Worm (Caenorhabditis elegans) whole organism, L2 larva: ENCODE measurements around the gene flp-12.

Experiments used
- R02D3.7 ChIP-seq: fragments of 150-350 bp; optimal IDR thresholded peaks from 2 replicates; lab custom pipeline; 2014; ENCODE audit warnings: missing biosample characterization, missing genetic modification characterization
- ZK546.5 ChIP-seq: sonication (generic microtip); optimal IDR thresholded peaks from 2 replicates; lab custom pipeline; 2017; ENCODE audit warnings: missing biosample characterization, missing genetic modification characterization
- ceh-82 ChIP-seq: fragments of 150-350 bp; optimal IDR thresholded peaks from 2 replicates; lab custom pipeline; 2014; ENCODE audit warnings: missing biosample characterization, missing genetic modification characterization
- elt-1 ChIP-seq: fragments of 150-350 bp; optimal IDR thresholded peaks from 2 replicates; lab custom pipeline; 2014; ENCODE audit warnings: missing biosample characterization, missing genetic modification characterization
- lin-11 ChIP-seq: fragments of 150-350 bp; sonication (generic microtip); optimal IDR thresholded peaks from 2 replicates; lab custom pipeline; 2014; ENCODE audit warnings: missing biosample characterization, missing genetic modification characterization, inconsistent platforms, mixed read lengths
- lin-39 ChIP-seq: fragments of 150-350 bp; optimal IDR thresholded peaks from 2 replicates; lab custom pipeline; 2014; ENCODE audit warnings: missing biosample characterization, missing genetic modification reagents, missing genetic modification characterization
- nhr-10 ChIP-seq: sonication (generic microtip); optimal IDR thresholded peaks from 2 replicates; lab custom pipeline; 2017; ENCODE audit warnings: missing biosample characterization, missing genetic modification characterization
- nhr-12 ChIP-seq: fragments of 150-350 bp; optimal IDR thresholded peaks from 2 replicates; lab custom pipeline; 2014; ENCODE audit warnings: missing biosample characterization, missing genetic modification characterization
- nhr-237 ChIP-seq: fragments of 150-350 bp; optimal IDR thresholded peaks from 2 replicates; lab custom pipeline; 2014; ENCODE audit warnings: missing biosample characterization, missing genetic modification characterization
- nhr-77 ChIP-seq: fragments of 150-350 bp; optimal IDR thresholded peaks from 2 replicates; lab custom pipeline; 2014; ENCODE audit warnings: missing biosample characterization, missing genetic modification characterization
- snpc-4 ChIP-seq: fragments of 150-350 bp; optimal IDR thresholded peaks from 2 replicates; lab custom pipeline; 2014; ENCODE audit warnings: missing biosample characterization, missing genetic modification characterization
- unc-55 ChIP-seq: fragments of 150-350 bp; sonication (generic microtip); optimal IDR thresholded peaks from 3 replicates; lab custom pipeline; 2014; ENCODE audit warnings: missing biosample characterization, missing genetic modification reagents, missing genetic modification characterization

DNA sequence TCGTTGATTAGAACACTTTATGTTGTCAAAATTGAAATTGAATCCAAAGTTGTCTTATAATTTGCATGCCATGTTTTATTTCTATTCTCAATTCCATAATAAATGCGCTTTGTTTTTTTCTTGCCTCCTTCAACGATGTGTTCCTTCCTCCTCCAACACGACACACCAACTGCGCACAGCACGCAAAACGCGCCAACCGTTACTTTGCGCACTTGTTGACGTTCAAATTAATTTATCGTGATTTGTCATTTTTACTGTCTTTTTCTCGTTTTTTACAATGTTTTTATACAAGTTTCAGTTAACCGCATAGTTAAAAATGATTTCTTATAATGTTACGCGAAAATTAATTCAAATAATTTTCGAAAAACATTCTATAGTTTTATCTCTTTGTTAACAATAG is 4.2 kb downstream of the flp-12 start:
- TF ChIP-seq elt-1 (tag; lab: Kevin White, UChicago) (no peak), snpc-4 (tag; lab: Kevin White, UChicago) (no peak), nhr-10 (tag; lab: Kevin White, UChicago) (no peak), ceh-82 (tag; lab: Kevin White, UChicago) (no peak), lin-11 (no peak), nhr-237 (no peak), R02D3.7 (no peak), nhr-77 (tag; lab: Kevin White, UChicago) (no peak), ZK546.5 (tag; lab: Kevin White, UChicago) (no peak), nhr-12 (tag; lab: Kevin White, UChicago) (no peak), lin-39 (tag; lab: Kevin White, UChicago) (no peak), unc-55 (GFP tag; lab: Kevin White, UChicago) (peak; percentile 67)
